Worm (Caenorhabditis elegans) whole organism, midembryonic: ENCODE data around the gene sdz-31.

ENCODE experiments used
- T22C8.4 ChIP-seq: fragments of 200-800 bp; sonication (Bioruptor generic); IDR thresholded peaks from 2 replicates; pipeline ENCODE4 v1.3.6; 2022; ENCODE audit warnings: missing genetic modification characterization, missing compliant biosample characterization
- cog-1 ChIP-seq: sonication (generic microtip); optimal IDR thresholded peaks from 2 replicates; lab custom pipeline; 2016; ENCODE audit warnings: missing genetic modification characterization, missing compliant biosample characterization
- flt-1 ChIP-seq: fragments of 200-800 bp; sonication (Bioruptor generic); IDR thresholded peaks from 2 replicates; pipeline ENCODE4 v1.3.6; 2022; ENCODE audit warnings: missing genetic modification characterization, missing compliant biosample characterization
- klf-2 ChIP-seq: fragments of 200-800 bp; sonication (Bioruptor generic); conservative IDR thresholded peaks from 2 replicates; pipeline ENCODE4 v1.3.6; 2022; ENCODE audit warnings: missing genetic modification reagents, missing genetic modification characterization, missing compliant biosample characterization
- med-1 ChIP-seq: sonication (generic microtip); optimal IDR thresholded peaks from 2 replicates; lab custom pipeline; 2017; ENCODE audit warnings: missing genetic modification characterization, mild to moderate bottlenecking, missing compliant biosample characterization, antibody characterized with exemption, missing genetic modification reagents; ENCODE audit not compliant: insufficient read depth
- ref-1 ChIP-seq: fragments of 200-800 bp; sonication (Bioruptor generic); conservative IDR thresholded peaks from 2 replicates; pipeline ENCODE4 v1.3.6; 2022; ENCODE audit warnings: missing genetic modification reagents, missing genetic modification characterization, missing compliant biosample characterization
- tab-1 ChIP-seq: fragments of 200-800 bp; sonication (Bioruptor generic); IDR thresholded peaks from 2 replicates; pipeline ENCODE4 v1.3.6; 2022; ENCODE audit warnings: missing genetic modification characterization, missing compliant biosample characterization
- ztf-23 ChIP-seq: fragments of 200-800 bp; sonication (Bioruptor generic); IDR thresholded peaks from 2 replicates; pipeline ENCODE4 v1.3.6; 2022; ENCODE audit warnings: missing genetic modification reagents, missing genetic modification characterization, missing compliant biosample characterization
- ztf-29 ChIP-seq: fragments of 200-800 bp; sonication (Bioruptor generic); IDR thresholded peaks from 2 replicates; pipeline ENCODE4 v1.3.6; 2022; ENCODE audit warnings: missing genetic modification reagents, missing genetic modification characterization, missing compliant biosample characterization

Gene sdz-31

ce11 chrV:9907205-9907604 is 27.2 kb downstream of the sdz-31 start:
- TF ChIP-seq tab-1 (GFP tag; lab: Robert Waterston, UW) (no peak), cog-1 (tag; lab: Kevin White, UChicago) (no peak), T22C8.4 (GFP tag; lab: Robert Waterston, UW) (no peak), flt-1 (GFP tag; lab: Robert Waterston, UW) (no peak), klf-2 (GFP tag; lab: Robert Waterston, UW) (no peak), ztf-29 (GFP tag; lab: Robert Waterston, UW) (no peak), ztf-23 (GFP tag; lab: Robert Waterston, UW) (no peak), ref-1 (GFP tag; lab: Robert Waterston, UW) (no peak), med-1 (GFP tag; lab: Kevin White, UChicago) (no peak)

- no peak for TF ChIP-seq ztf-23 (GFP tag; lab: Robert Waterston, UW)
- no peak for TF ChIP-seq flt-1 (GFP tag; lab: Robert Waterston, UW)
- TF ChIP-seq T22C8.4 (GFP tag; lab: Robert Waterston, UW) = no peak
- no peak for TF ChIP-seq med-1 (GFP tag; lab: Kevin White, UChicago)
- no peak for TF ChIP-seq ref-1 (GFP tag; lab: Robert Waterston, UW)
- TF ChIP-seq ztf-29 (GFP tag; lab: Robert Waterston, UW) = no peak
- no peak for TF ChIP-seq cog-1 (tag; lab: Kevin White, UChicago)
- no peak for TF ChIP-seq tab-1 (GFP tag; lab: Robert Waterston, UW)
These were observed 29.7 kb downstream of the sdz-31 start for ce11 chrV:9909624-9910023.

ce11 chrV:9911165-9911564 is 31.2 kb downstream of the sdz-31 start:
- TF ChIP-seq med-1 (GFP tag; lab: Kevin White, UChicago) (no peak), ref-1 (GFP tag; lab: Robert Waterston, UW) (no peak), tab-1 (GFP tag; lab: Robert Waterston, UW) (no peak), cog-1 (tag; lab: Kevin White, UChicago) (no peak), flt-1 (GFP tag; lab: Robert Waterston, UW) (no peak), ztf-23 (GFP tag; lab: Robert Waterston, UW) (no peak), ztf-29 (GFP tag; lab: Robert Waterston, UW) (no peak), T22C8.4 (GFP tag; lab: Robert Waterston, UW) (no peak), klf-2 (GFP tag; lab: Robert Waterston, UW) (no peak)

- TF ChIP-seq flt-1 (GFP tag; lab: Robert Waterston, UW) = no peak
- TF ChIP-seq T22C8.4 (GFP tag; lab: Robert Waterston, UW) = no peak
- no peak for TF ChIP-seq ref-1 (GFP tag; lab: Robert Waterston, UW)
- no peak for TF ChIP-seq ztf-23 (GFP tag; lab: Robert Waterston, UW)
- no peak for TF ChIP-seq klf-2 (GFP tag; lab: Robert Waterston, UW)
- no peak for TF ChIP-seq tab-1 (GFP tag; lab: Robert Waterston, UW)
- no peak for TF ChIP-seq cog-1 (tag; lab: Kevin White, UChicago)
- TF ChIP-seq ztf-29 (GFP tag; lab: Robert Waterston, UW) = no peak
- TF ChIP-seq med-1 (GFP tag; lab: Kevin White, UChicago) = no peak
These were observed 33.9 kb downstream of the sdz-31 start, which contains the start of gene fipr-10 for ce11 chrV:9913863-9914262. fipr-10 (plus strand) TSS chrV:9914163.

- no peak for TF ChIP-seq med-1 (GFP tag; lab: Kevin White, UChicago)
- TF ChIP-seq flt-1 (GFP tag; lab: Robert Waterston, UW) = no peak
- TF ChIP-seq T22C8.4 (GFP tag; lab: Robert Waterston, UW) = no peak
- no peak for TF ChIP-seq ref-1 (GFP tag; lab: Robert Waterston, UW)
- no peak for TF ChIP-seq ztf-23 (GFP tag; lab: Robert Waterston, UW)
- no peak for TF ChIP-seq tab-1 (GFP tag; lab: Robert Waterston, UW)
- TF ChIP-seq cog-1 (tag; lab: Kevin White, UChicago) = no peak
- no peak for TF ChIP-seq klf-2 (GFP tag; lab: Robert Waterston, UW)
- TF ChIP-seq ztf-29 (GFP tag; lab: Robert Waterston, UW) = no peak
These were observed 35.1 kb downstream of the sdz-31 start, which contains the start of gene mec-9 for ce11 chrV:9915021-9915420. mec-9 (minus strand) TSS chrV:9915121.

ce11 chrV:9916665-9917064 is 36.7 kb downstream of the sdz-31 start, which contains the start of gene C50H2.4:
C50H2.4 (plus strand) TSS chrV:9916965.
- TF ChIP-seq klf-2 (GFP tag; lab: Robert Waterston, UW) (no peak), tab-1 (GFP tag; lab: Robert Waterston, UW) (no peak), med-1 (GFP tag; lab: Kevin White, UChicago) (no peak), ztf-23 (GFP tag; lab: Robert Waterston, UW) (no peak), ref-1 (GFP tag; lab: Robert Waterston, UW) (no peak), flt-1 (GFP tag; lab: Robert Waterston, UW) (no peak)

- TF ChIP-seq flt-1 (GFP tag; lab: Robert Waterston, UW) = no peak
- TF ChIP-seq T22C8.4 (GFP tag; lab: Robert Waterston, UW) = no peak
- TF ChIP-seq ref-1 (GFP tag; lab: Robert Waterston, UW) = no peak
- no peak for TF ChIP-seq cog-1 (tag; lab: Kevin White, UChicago)
- no peak for TF ChIP-seq ztf-23 (GFP tag; lab: Robert Waterston, UW)
- no peak for TF ChIP-seq klf-2 (GFP tag; lab: Robert Waterston, UW)
- TF ChIP-seq med-1 (GFP tag; lab: Kevin White, UChicago) = no peak
- no peak for TF ChIP-seq tab-1 (GFP tag; lab: Robert Waterston, UW)
- no peak for TF ChIP-seq ztf-29 (GFP tag; lab: Robert Waterston, UW)
These were observed 38.4 kb downstream of the sdz-31 start, which contains the start of gene C50H2.5 for ce11 chrV:9918410-9918809. C50H2.5 (plus strand) TSS chrV:9918710.

- TF ChIP-seq tab-1 (GFP tag; lab: Robert Waterston, UW) (no peak), klf-2 (GFP tag; lab: Robert Waterston, UW) (no peak), cog-1 (tag; lab: Kevin White, UChicago) (no peak), med-1 (GFP tag; lab: Kevin White, UChicago) (no peak), flt-1 (GFP tag; lab: Robert Waterston, UW) (no peak), ztf-23 (GFP tag; lab: Robert Waterston, UW) (no peak), T22C8.4 (GFP tag; lab: Robert Waterston, UW) (no peak), ztf-29 (GFP tag; lab: Robert Waterston, UW) (no peak), ref-1 (GFP tag; lab: Robert Waterston, UW) (no peak)
These were observed 41.3 kb downstream of the sdz-31 start, which contains the start of gene ceh-75 for ce11 chrV:9921288-9921687. ceh-75 (plus strand) TSS chrV:9921337.
